Fruit fly (Drosophila melanogaster): ENCODE data around the gene pst.

Gene pst

dm6 chr3L:7328567-7329253, 31.4 kb downstream of the pst start, which contains the start of the genes mrva, CG42307 and mus312 (continued):
- TF ChIP-seq CG4404 (GFP tag; IDR thresholded peaks at IDR 0.05) (peak; percentile 82), chinmo (GFP tag; IDR thresholded peaks at IDR 0.05; ENCODE audit: partially characterized antibody) (peak; percentile 88), CG34376 (GFP tag; optimal IDR thresholded peaks at IDR 0.05) (peak; percentile 48), YL-1 (GFP tag; optimal IDR thresholded peaks at IDR 0.05) (peak; percentile 95), CG3163 (GFP tag; optimal IDR thresholded peaks at IDR 0.05) (no peak), CG7786 (GFP tag; optimal IDR thresholded peaks at IDR 0.05) (no peak), NfI (GFP tag; optimal IDR thresholded peaks at IDR 0.05) (peak; percentile 91), Ets65A (GFP tag) (peak; percentile 62), D19A (tag; optimal IDR thresholded peaks at IDR 0.05) (peak; percentile 88), Hr39 (optimal IDR thresholded peaks at IDR 0.05) (no peak), Elba2 (GFP tag; optimal IDR thresholded peaks at IDR 0.05) (peak; percentile 70), Hand (GFP tag; optimal IDR thresholded peaks at IDR 0.05) (peak; percentile 74), HLH4C (GFP tag; IDR thresholded peaks at IDR 0.05; ENCODE audit: partially characterized antibody) (peak; percentile 32; the same call in 1 of the 3 replicates), Neu2 (GFP tag; optimal IDR thresholded peaks at IDR 0.05; ENCODE audit: borderline replicate concordance) (no peak), CG30403 (GFP tag; optimal IDR thresholded peaks at IDR 0.05) (peak; percentile 84), Scr (GFP tag; IDR thresholded peaks at IDR 0.05; ENCODE audit: partially characterized antibody) (0 out of 2 replicates have a peak, but pooled peaks have one; percentile 28), wor (GFP tag; IDR thresholded peaks at IDR 0.05) (peak; percentile 76), CG18619 (GFP tag; optimal IDR thresholded peaks at IDR 0.05) (peak; percentile 86), BEAF-32 (GFP tag; optimal IDR thresholded peaks at IDR 0.05) (peak; percentile 33), run (tag; optimal IDR thresholded peaks at IDR 0.05) (peak; percentile 80), sens (GFP tag) (peak; percentile 93), fd102C (GFP tag; optimal IDR thresholded peaks at IDR 0.05) (no peak), CHES-1-like (GFP tag; optimal IDR thresholded peaks at IDR 0.05) (peak; percentile 29), bigmax (GFP tag; optimal IDR thresholded peaks at IDR 0.05) (no peak), CG3838 (GFP tag; optimal IDR thresholded peaks at IDR 0.05) (peak; percentile 0), CG6854 (GFP tag; optimal IDR thresholded peaks at IDR 0.05) (peak; percentile 44), CG9797 (GFP tag; optimal IDR thresholded peaks at IDR 0.05) (peak; percentile 36), gt (GFP tag; IDR thresholded peaks at IDR 0.05) (peak; percentile 65), kah (GFP tag; optimal IDR thresholded peaks at IDR 0.05) (peak; percentile 87), fru (optimal IDR thresholded peaks at IDR 0.05) (no peak), CG4854 (GFP tag; optimal IDR thresholded peaks at IDR 0.05) (no peak), Nf-YB (GFP tag; optimal IDR thresholded peaks at IDR 0.05) (peak; percentile 77), crp (GFP tag; optimal IDR thresholded peaks at IDR 0.05) (peak; percentile 82 to 96), CG30431 (GFP tag; optimal IDR thresholded peaks at IDR 0.05) (peak; percentile 56), cas (GFP tag; IDR thresholded peaks at IDR 0.05) (peak; percentile 49; the same call in 1 of the 2 replicates), dmrt11E (tag; optimal IDR thresholded peaks at IDR 0.05) (peak; percentile 91), tna (GFP tag; IDR thresholded peaks at IDR 0.05; ENCODE audit: partially characterized antibody) (no peak), Rx (GFP tag; IDR thresholded peaks at IDR 0.05) (peak; percentile 3; the same call in 1 of the 2 replicates), sima (GFP tag; optimal IDR thresholded peaks at IDR 0.05) (no peak), tll (GFP tag; optimal IDR thresholded peaks at IDR 0.05) (peak in 1 of 2 experiments; percentile 17), sd (tag; optimal IDR thresholded peaks at IDR 0.05) (no peak), Eip74EF (GFP tag; optimal IDR thresholded peaks at IDR 0.05) (peak in 1 of 2 experiments; percentile 64), CG15073 (GFP tag; optimal IDR thresholded peaks at IDR 0.05) (peak; percentile 41), CG17912 (GFP tag; optimal IDR thresholded peaks at IDR 0.05) (peak; percentile 79), CoRest (tag; optimal IDR thresholded peaks at IDR 0.05) (peak; percentile 96), Atf-2 (GFP tag; optimal IDR thresholded peaks at IDR 0.05) (peak; percentile 26), Dbx (GFP tag; IDR thresholded peaks at IDR 0.05) (peak; percentile 83), ftz-f1 (GFP tag; optimal IDR thresholded peaks at IDR 0.05) (no peak), tgo (GFP tag; IDR thresholded peaks at IDR 0.05) (peak; percentile 90)

Data from whole organism, embryonic.